Worm (Caenorhabditis elegans) whole organism, L1 larva: Measurements from ENCODE around the gene F01F1.3.

Experiments
- C04F5.9 ChIP-seq: sonication (generic microtip); optimal IDR thresholded peaks from 2 replicates; lab custom pipeline; 2016; ENCODE audit warnings: missing genetic modification characterization, missing compliant biosample characterization
- C16A3.4 ChIP-seq: fragments of 150-350 bp; optimal IDR thresholded peaks from 2 replicates; lab custom pipeline; 2014; ENCODE audit warnings: missing biosample characterization, missing genetic modification characterization
- F16B12.6 ChIP-seq: fragments of 150-350 bp; optimal IDR thresholded peaks from 2 replicates; lab custom pipeline; 2014; ENCODE audit warnings: missing biosample characterization, missing genetic modification characterization
- ama-1 ChIP-seq: fragments of 150-350 bp; optimal IDR thresholded peaks from 2 replicates; lab custom pipeline; 2014
- blmp-1 ChIP-seq: fragments of 150-350 bp; optimal IDR thresholded peaks from 2 replicates; lab custom pipeline; 2014; ENCODE audit warnings: missing biosample characterization, missing genetic modification characterization
- ceh-8 ChIP-seq: fragments of 200-800 bp; sonication (Bioruptor generic); optimal IDR thresholded peaks from 2 replicates; lab custom pipeline; 2018; ENCODE audit warnings: mild to moderate bottlenecking, missing genetic modification characterization, moderate library complexity, missing compliant biosample characterization
- ceh-82 ChIP-seq, 3 experiments: fragments of 150-350 bp in 1 of 3; sonication (generic microtip) in 2 of 3; optimal IDR thresholded peaks; 2 replicates each; lab custom pipeline; 2014 to 2017; ENCODE audit warnings: missing biosample characterization in 3 of 3, missing genetic modification characterization in 3 of 3
- ceh-88 ChIP-seq: fragments of 200-800 bp; sonication (Bioruptor generic); IDR thresholded peaks from 2 replicates; pipeline ENCODE4 v1.3.6; 2022; ENCODE audit warnings: missing genetic modification characterization, missing compliant biosample characterization
- ceh-90 ChIP-seq: sonication (generic microtip); optimal IDR thresholded peaks from 2 replicates; lab custom pipeline; 2016; ENCODE audit warnings: missing genetic modification characterization, missing compliant biosample characterization
- ces-1 ChIP-seq: fragments of 150-350 bp; optimal IDR thresholded peaks from 2 replicates; lab custom pipeline; 2014; ENCODE audit warnings: missing biosample characterization, missing genetic modification reagents, missing genetic modification characterization
- dpl-1 ChIP-seq, 3 experiments: fragments of 150-350 bp in 2 of 3; sonication (generic microtip) in 1 of 3; optimal IDR thresholded peaks; 2 replicates each; lab custom pipeline; 2014 to 2017; ENCODE audit warnings: missing biosample characterization in 3 of 3, missing genetic modification characterization in 3 of 3, missing genetic modification reagents in 3 of 3
- dsc-1 ChIP-seq: sonication (generic microtip); optimal IDR thresholded peaks from 2 replicates; lab custom pipeline; 2016; ENCODE audit warnings: mild to moderate bottlenecking, missing genetic modification characterization, missing compliant biosample characterization
- egl-13 ChIP-seq: sonication (generic microtip); optimal IDR thresholded peaks from 2 replicates; lab custom pipeline; 2016; ENCODE audit warnings: missing genotype, missing genetic modification reagents, missing genetic modification characterization, missing compliant biosample characterization
- egl-27 ChIP-seq, 2 experiments: fragments of 150-350 bp in 1 of 2; sonication (generic microtip); optimal IDR thresholded peaks; 3 replicates each; lab custom pipeline; 2017 to 2018; ENCODE audit warnings: missing biosample characterization in 2 of 2, missing genetic modification characterization in 2 of 2, missing genetic modification reagents in 2 of 2
- elt-3 ChIP-seq, 6 experiments: fragments of 150-350 bp in 1 of 6; sonication (generic microtip); optimal IDR thresholded peaks; 2 replicates each; lab custom pipeline; 2017 to 2018; ENCODE audit warnings: missing biosample characterization in 6 of 6, missing genetic modification characterization in 6 of 6, inconsistent platforms in 1 of 6
- ets-5 ChIP-seq: fragments of 200-800 bp; sonication (Bioruptor generic); IDR thresholded peaks from 2 replicates; pipeline ENCODE4 v1.3.6; 2022; ENCODE audit warnings: missing genetic modification characterization, missing compliant biosample characterization
- fkh-4 ChIP-seq: sonication (generic microtip); optimal IDR thresholded peaks from 2 replicates; lab custom pipeline; 2016; ENCODE audit warnings: missing compliant biosample characterization, missing genetic modification characterization, borderline replicate concordance
- fkh-8 ChIP-seq: sonication (generic microtip); optimal IDR thresholded peaks from 2 replicates; lab custom pipeline; 2016; ENCODE audit warnings: mild to moderate bottlenecking, missing genetic modification characterization, missing compliant biosample characterization
- fos-1 ChIP-seq: fragments of 150-350 bp; optimal IDR thresholded peaks from 2 replicates; lab custom pipeline; 2014; ENCODE audit warnings: missing biosample characterization, missing genetic modification characterization
- grh-1 ChIP-seq: fragments of 200-800 bp; sonication (Bioruptor generic); IDR thresholded peaks from 2 replicates; pipeline ENCODE4 v1.3.6; 2022; ENCODE audit warnings: missing genetic modification reagents, missing genetic modification characterization, missing compliant biosample characterization
- hlh-17 ChIP-seq: fragments of 200-800 bp; sonication (Bioruptor generic); optimal IDR thresholded peaks from 2 replicates; lab custom pipeline; 2018; ENCODE audit warnings: missing genetic modification characterization, mild to moderate bottlenecking, missing compliant biosample characterization, moderate library complexity, borderline replicate concordance
- hlh-4 ChIP-seq: sonication (generic microtip); optimal IDR thresholded peaks from 2 replicates; lab custom pipeline; 2016; ENCODE audit warnings: mild to moderate bottlenecking, missing genetic modification characterization, missing compliant biosample characterization
- hpl-2 ChIP-seq: fragments of 150-350 bp; optimal IDR thresholded peaks from 2 replicates; lab custom pipeline; 2014; ENCODE audit warnings: missing biosample characterization, missing genetic modification reagents, missing genetic modification characterization
- irx-1 ChIP-seq: sonication (generic microtip); optimal IDR thresholded peaks from 2 replicates; lab custom pipeline; 2016; ENCODE audit warnings: missing genetic modification characterization, missing compliant biosample characterization
- isw-1 ChIP-seq: fragments of 200-800 bp; sonication (Bioruptor generic); IDR thresholded peaks from 2 replicates; pipeline ENCODE4 v1.3.6; 2022; ENCODE audit warnings: missing genetic modification characterization, missing compliant biosample characterization
- jun-1 ChIP-seq: fragments of 150-350 bp; optimal IDR thresholded peaks from 2 replicates; lab custom pipeline; 2014; ENCODE audit warnings: missing biosample characterization, missing genetic modification reagents, missing genetic modification characterization
- lin-14 ChIP-seq: fragments of 200-800 bp; sonication (Bioruptor generic); optimal IDR thresholded peaks from 2 replicates; lab custom pipeline; 2018; ENCODE audit warnings: mild to moderate bottlenecking, missing genetic modification characterization, moderate library complexity, missing compliant biosample characterization
- lin-15B ChIP-seq: fragments of 150-350 bp; sonication (generic microtip); optimal IDR thresholded peaks from 3 replicates; lab custom pipeline; 2014; ENCODE audit warnings: missing biosample characterization, missing genetic modification characterization
- nhr-19 ChIP-seq: fragments of 200-800 bp; sonication (Bioruptor generic); conservative IDR thresholded peaks from 2 replicates; pipeline ENCODE4 v1.3.6; 2022; ENCODE audit warnings: missing genetic modification characterization, missing compliant biosample characterization
- nhr-20 ChIP-seq: sonication (generic microtip); optimal IDR thresholded peaks from 2 replicates; lab custom pipeline; 2016; ENCODE audit warnings: mild to moderate bottlenecking, missing genetic modification characterization, missing compliant biosample characterization
- nhr-237 ChIP-seq: fragments of 150-350 bp; optimal IDR thresholded peaks from 2 replicates; lab custom pipeline; 2014; ENCODE audit warnings: missing biosample characterization, missing genetic modification characterization
- nhr-71 ChIP-seq: sonication (generic microtip); optimal IDR thresholded peaks from 2 replicates; lab custom pipeline; 2016; ENCODE audit warnings: mild to moderate bottlenecking, missing genetic modification characterization, moderate library complexity, missing compliant biosample characterization
- nhr-76 ChIP-seq: sonication (generic microtip); optimal IDR thresholded peaks from 2 replicates; lab custom pipeline; 2017; ENCODE audit warnings: missing biosample characterization, missing genetic modification characterization
- pag-3 ChIP-seq: sonication (generic microtip); optimal IDR thresholded peaks from 2 replicates; lab custom pipeline; 2017; ENCODE audit warnings: missing genetic modification characterization, mild to moderate bottlenecking, missing compliant biosample characterization, antibody characterized with exemption, borderline replicate concordance; ENCODE audit not compliant: insufficient read depth
- pax-3 ChIP-seq: fragments of 200-800 bp; sonication (Bioruptor generic); optimal IDR thresholded peaks from 2 replicates; lab custom pipeline; 2018; ENCODE audit warnings: mild to moderate bottlenecking, missing genetic modification characterization, moderate library complexity, missing compliant biosample characterization
- pqm-1 ChIP-seq: sonication (generic microtip); optimal IDR thresholded peaks from 3 replicates; lab custom pipeline; 2017; ENCODE audit warnings: missing biosample characterization, missing genetic modification characterization
- rnt-1 ChIP-seq: sonication (generic microtip); optimal IDR thresholded peaks from 2 replicates; lab custom pipeline; 2016; ENCODE audit warnings: mild to moderate bottlenecking, missing genetic modification characterization, moderate library complexity, missing compliant biosample characterization
- skn-1 ChIP-seq: fragments of 150-350 bp; optimal IDR thresholded peaks from 2 replicates; lab custom pipeline; 2014; ENCODE audit warnings: missing biosample characterization, missing genetic modification characterization
- snu-23 ChIP-seq: sonication (generic microtip); optimal IDR thresholded peaks from 2 replicates; lab custom pipeline; 2016; ENCODE audit warnings: missing genetic modification characterization, missing compliant biosample characterization
- sptf-1 ChIP-seq: fragments of 150-350 bp; optimal IDR thresholded peaks from 2 replicates; lab custom pipeline; 2014; ENCODE audit warnings: missing biosample characterization, missing genetic modification characterization
- sup-37 ChIP-seq: fragments of 200-800 bp; sonication (Bioruptor generic); optimal IDR thresholded peaks from 2 replicates; lab custom pipeline; 2018; ENCODE audit warnings: mild to moderate bottlenecking, missing genetic modification characterization, missing compliant biosample characterization
- swsn-7 ChIP-seq: sonication (generic microtip); optimal IDR thresholded peaks from 2 replicates; lab custom pipeline; 2016; ENCODE audit warnings: missing genetic modification characterization, missing compliant biosample characterization
- tbx-2 ChIP-seq: sonication (generic microtip); optimal IDR thresholded peaks from 2 replicates; lab custom pipeline; 2016; ENCODE audit warnings: missing genetic modification characterization, missing compliant biosample characterization
- unc-30 ChIP-seq: sonication (generic microtip); optimal IDR thresholded peaks from 2 replicates; lab custom pipeline; 2017; ENCODE audit warnings: missing biosample characterization, missing genetic modification characterization
- unc-98 ChIP-seq: fragments of 200-800 bp; sonication (Bioruptor generic); IDR thresholded peaks from 2 replicates; pipeline ENCODE4 v1.3.6; 2022; ENCODE audit warnings: missing genetic modification characterization, missing compliant biosample characterization
- zag-1 ChIP-seq: fragments of 150-350 bp; optimal IDR thresholded peaks from 2 replicates; lab custom pipeline; 2014; ENCODE audit warnings: missing biosample characterization, missing genetic modification characterization
- zip-4 ChIP-seq: fragments of 200-800 bp; sonication (Bioruptor generic); optimal IDR thresholded peaks from 2 replicates; lab custom pipeline; 2018; ENCODE audit warnings: mild to moderate bottlenecking, missing genetic modification characterization, moderate library complexity, missing compliant biosample characterization
- ztf-11 ChIP-seq, 2 experiments: sonication (generic microtip); optimal IDR thresholded peaks; 2 replicates each; lab custom pipeline; 2016 to 2017; ENCODE audit warnings: missing genetic modification characterization in 2 of 2, missing biosample characterization in 1 of 2, missing compliant biosample characterization in 1 of 2

F01F1.3 gene

DNA sequence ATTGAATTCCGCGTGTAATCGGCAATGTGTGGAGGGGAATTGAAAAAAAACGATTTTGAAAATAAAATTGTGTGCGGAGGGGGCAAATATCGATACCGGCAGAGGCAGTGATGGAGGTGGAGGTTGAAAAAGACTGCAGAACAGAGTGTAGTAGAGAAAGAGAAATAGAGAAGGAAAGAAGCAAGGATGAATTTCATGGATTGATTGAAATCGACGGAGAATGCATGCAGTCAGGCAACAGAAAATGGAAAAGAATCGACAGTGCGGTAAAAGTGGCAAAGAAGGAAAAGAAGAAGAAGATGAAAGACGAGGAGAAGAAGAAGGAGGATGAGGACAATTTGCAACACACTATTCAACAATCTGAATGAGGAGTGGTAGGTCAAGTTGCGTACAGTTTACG is 34.9 kb upstream of the F01F1.3 start, which contains the start of gene W04D12.1 (continued):
- TF ChIP-seq hlh-17 (GFP tag; lab: Kevin White, UChicago), result no peak
- no peak for TF ChIP-seq fos-1 (tag; lab: Kevin White, UChicago)
- no peak for TF ChIP-seq C16A3.4 (tag; lab: Kevin White, UChicago)
- TF ChIP-seq pqm-1, result no peak
- TF ChIP-seq swsn-7 (tag; lab: Kevin White, UChicago), result no peak
- TF ChIP-seq ceh-82 (tag; optimal IDR thresholded peaks at IDR 0.05; lab: Kevin White, UChicago), result no peak
- no peak for TF ChIP-seq tbx-2 (tag; lab: Kevin White, UChicago)
- no peak for TF ChIP-seq egl-27 (tag; optimal IDR thresholded peaks at IDR 0.05; lab: Kevin White, UChicago)
- no peak for TF ChIP-seq elt-3 (tag; optimal IDR thresholded peaks at IDR 0.05; lab: Kevin White, UChicago)
- TF ChIP-seq sup-37, result no peak
- no peak for TF ChIP-seq unc-98
- no peak for TF ChIP-seq ama-1 (lab: Kevin White, UChicago)
- no peak for TF ChIP-seq egl-13 (tag; lab: Kevin White, UChicago)
- peak; percentile 20 for TF ChIP-seq snu-23 (GFP tag; lab: Kevin White, UChicago)
- TF ChIP-seq ceh-90 (tag; lab: Kevin White, UChicago), result no peak
- TF ChIP-seq ztf-11 (tag; optimal IDR thresholded peaks at IDR 0.05; lab: Kevin White, UChicago), result no peak
- peak; percentile 21 for TF ChIP-seq lin-14 (GFP tag; lab: Kevin White, UChicago)
- TF ChIP-seq isw-1, result no peak
- TF ChIP-seq fkh-4 (tag; lab: Kevin White, UChicago), result no peak
- TF ChIP-seq nhr-237 (tag; lab: Kevin White, UChicago), result no peak
- TF ChIP-seq ces-1, result no peak
- TF ChIP-seq unc-30 (tag; lab: Kevin White, UChicago), result no peak
- TF ChIP-seq rnt-1 (tag; lab: Kevin White, UChicago), result peak; percentile 15

DNA sequence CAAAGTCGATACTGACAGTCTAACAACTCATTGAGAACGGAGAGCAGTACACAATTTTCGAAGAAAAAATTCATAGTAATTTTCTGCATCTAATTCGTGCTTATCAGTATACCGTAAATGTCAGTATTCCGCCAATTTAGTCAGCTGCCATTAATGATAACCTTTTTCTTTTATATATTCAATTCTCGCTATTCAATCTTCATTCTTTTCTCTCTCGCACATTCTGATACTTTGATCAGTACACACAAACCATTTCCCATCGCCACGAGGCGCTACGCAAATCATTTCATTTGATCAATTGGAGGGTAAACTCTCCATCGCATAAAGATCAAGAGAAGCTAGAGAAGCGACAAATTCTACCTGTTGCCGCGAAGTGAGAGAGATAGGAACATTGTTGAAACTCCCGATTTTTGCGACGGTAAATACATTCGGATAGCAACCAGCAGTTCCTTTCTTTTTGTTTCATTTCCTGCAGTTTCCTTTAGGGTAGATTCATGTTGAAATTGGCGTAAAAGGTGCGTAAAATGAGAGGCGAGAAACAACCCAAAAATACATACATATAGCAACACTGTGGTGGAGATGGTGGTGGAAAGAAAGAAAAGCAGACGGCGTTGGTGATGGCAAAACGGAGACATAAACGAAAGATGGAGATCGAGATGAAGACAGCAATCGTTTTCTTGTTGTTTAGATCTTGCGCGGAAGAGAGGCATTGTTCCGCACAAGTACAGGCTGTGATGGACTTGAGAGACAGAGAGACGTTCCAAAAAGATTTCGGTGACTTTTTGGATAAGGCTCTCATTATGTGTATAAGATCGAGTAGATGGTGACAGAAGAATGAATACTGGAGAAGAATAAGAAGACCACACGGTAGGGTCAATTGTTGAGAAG is 33.3 kb upstream of the F01F1.3 start:
- TF ChIP-seq zip-4 (no peak), skn-1 (tag; lab: Kevin White, UChicago) (no peak), hlh-17 (GFP tag; lab: Kevin White, UChicago) (no peak), pqm-1 (no peak), hpl-2 (no peak), blmp-1 (peak; percentile 83), ceh-8 (GFP tag; lab: Kevin White, UChicago) (no peak), ceh-88 (no peak), fkh-8 (no peak), irx-1 (tag; lab: Kevin White, UChicago) (no peak), C04F5.9 (no peak), ceh-82 (tag; optimal IDR thresholded peaks at IDR 0.05; lab: Kevin White, UChicago) (peak in 1 of 3 experiments; percentile 18), pax-3 (peak; percentile 54), elt-3 (tag; optimal IDR thresholded peaks at IDR 0.05; lab: Kevin White, UChicago) (peak in 5 of 6 experiments; percentile 14 to 76 (median 54)), nhr-76 (tag; lab: Kevin White, UChicago) (no peak), F16B12.6 (tag; lab: Kevin White, UChicago) (no peak), ztf-11 (tag; optimal IDR thresholded peaks at IDR 0.05; lab: Kevin White, UChicago) (no peak), dpl-1 (GFP tag; optimal IDR thresholded peaks at IDR 0.05; lab: Kevin White, UChicago) (no peak), jun-1 (no peak), lin-15B (tag; lab: Kevin White, UChicago) (no peak), snu-23 (GFP tag; lab: Kevin White, UChicago) (peak; percentile 66), nhr-71 (tag; lab: Kevin White, UChicago) (peak; percentile 76), sptf-1 (no peak), dsc-1 (no peak), nhr-20 (peak; percentile 71), egl-13 (tag; lab: Kevin White, UChicago) (no peak), ama-1 (lab: Kevin White, UChicago) (peak; percentile 70), ets-5 (GFP tag; lab: Robert Waterston, UW) (no peak), lin-14 (GFP tag; lab: Kevin White, UChicago) (peak; percentile 72), fos-1 (tag; lab: Kevin White, UChicago) (no peak), zag-1 (tag; lab: Kevin White, UChicago) (no peak), grh-1 (GFP tag; lab: Robert Waterston, UW) (no peak), nhr-19 (GFP tag; lab: Robert Waterston, UW) (peak; percentile 46), pag-3 (tag; lab: Kevin White, UChicago) (no peak), hlh-4 (tag; lab: Kevin White, UChicago) (no peak)
